Fruit fly (Drosophila melanogaster) whole organism, wandering third instar larva: Measurements from ENCODE around the gene CG3726.

ENCODE experiments used
- Abd-B ChIP-seq: fragments of >200 bp; optimal IDR thresholded peaks from 2 replicates; lab custom pipeline; 2017; ENCODE audit warnings: missing biosample characterization, missing genetic modification characterization
- CG32264 ChIP-seq: fragments of 200-800 bp; sonication (Bioruptor generic); optimal IDR thresholded peaks from 2 replicates; lab custom pipeline; 2016; ENCODE audit warnings: missing biosample characterization, missing genetic modification characterization
- CG9705 ChIP-seq: fragments of 200-800 bp; sonication (Bioruptor generic); optimal IDR thresholded peaks from 2 replicates; lab custom pipeline; 2018; ENCODE audit warnings: missing biosample characterization, mild to moderate bottlenecking, missing genetic modification characterization
- CrebA ChIP-seq: fragments of 200-800 bp; sonication (Bioruptor generic); optimal IDR thresholded peaks from 2 replicates; lab custom pipeline; 2016; ENCODE audit warnings: missing biosample characterization, mild to moderate bottlenecking, missing genetic modification characterization, borderline replicate concordance
- Dfd ChIP-seq: fragments of >200 bp; optimal IDR thresholded peaks from 2 replicates; lab custom pipeline; 2017; ENCODE audit warnings: missing biosample characterization, missing genetic modification characterization
- Dif ChIP-seq: fragments of 200-275, 200-300 bp; sonication (Bioruptor generic); optimal IDR thresholded peaks from 2 replicates; lab custom pipeline; 2018; ENCODE audit warnings: missing biosample characterization, missing genetic modification characterization; ENCODE audit not compliant: partially characterized antibody
- GATAd ChIP-seq: sonication (Bioruptor generic); optimal IDR thresholded peaks from 2 replicates; lab custom pipeline; 2016; ENCODE audit warnings: missing biosample characterization, missing genetic modification characterization
- HLH106 ChIP-seq: fragments of 200-800 bp; optimal IDR thresholded peaks from 3 replicates; lab custom pipeline; 2019; ENCODE audit warnings: missing biosample characterization, mild to moderate bottlenecking, missing genetic modification characterization, moderate library complexity
- Hnf4 ChIP-seq: fragments of 200-800 bp; sonication (Bioruptor generic); optimal IDR thresholded peaks from 2 replicates; lab custom pipeline; 2016; ENCODE audit warnings: missing biosample characterization, mild to moderate bottlenecking, missing genetic modification characterization
- Hr83 ChIP-seq: fragments of 200-300 bp; sonication (Bioruptor generic); optimal IDR thresholded peaks from 2 replicates; lab custom pipeline; 2016; ENCODE audit warnings: missing biosample characterization, mild to moderate bottlenecking, missing genetic modification characterization, moderate library complexity; ENCODE audit not compliant: poor library complexity, severe bottlenecking
- Jra ChIP-seq: sonication (Bioruptor generic); optimal IDR thresholded peaks from 2 replicates; lab custom pipeline; 2016; ENCODE audit warnings: missing biosample characterization, missing genetic modification characterization
- Myc ChIP-seq: fragments of >200 bp; optimal IDR thresholded peaks from 2 replicates; lab custom pipeline; 2017
- N ChIP-seq: fragments of >200 bp; optimal IDR thresholded peaks from 2 replicates; lab custom pipeline; 2018; ENCODE audit warnings: missing biosample characterization, missing external identifiers, missing genetic modification characterization
- OdsH ChIP-seq: fragments of 200-800 bp; sonication (Bioruptor generic); optimal IDR thresholded peaks from 2 replicates; lab custom pipeline; 2016; ENCODE audit warnings: missing biosample characterization, mild to moderate bottlenecking, missing genetic modification characterization
- Rel ChIP-seq, 2 experiments: fragments of 200-800 bp; sonication (Bioruptor generic) in 1 of 2; optimal IDR thresholded peaks; 2 replicates in 1 of 2; 3 replicates in 1 of 2; lab custom pipeline; 2016 to 2019; ENCODE audit warnings: mild to moderate bottlenecking in 2 of 2, missing biosample characterization in 2 of 2, missing genetic modification characterization in 2 of 2, moderate library complexity in 1 of 2
- Sp1 ChIP-seq: fragments of 200-800 bp; sonication (Bioruptor generic); optimal IDR thresholded peaks from 3 replicates; lab custom pipeline; 2019; ENCODE audit warnings: missing biosample characterization, mild to moderate bottlenecking, missing genetic modification characterization, moderate library complexity
- Vsx2 ChIP-seq: fragments of 200-300, 225-300 bp; sonication (Bioruptor generic); optimal IDR thresholded peaks from 2 replicates; lab custom pipeline; 2018; ENCODE audit warnings: missing biosample characterization, missing genetic modification characterization; ENCODE audit not compliant: partially characterized antibody
- br ChIP-seq: fragments of 200-800 bp; sonication (Bioruptor generic); optimal IDR thresholded peaks from 2 replicates; lab custom pipeline; 2016; ENCODE audit warnings: missing biosample characterization, missing genetic modification characterization
- brk ChIP-seq: fragments of 200-800 bp; sonication (Bioruptor generic); optimal IDR thresholded peaks from 2 replicates; lab custom pipeline; 2016; ENCODE audit warnings: missing biosample characterization, mild to moderate bottlenecking, missing genetic modification characterization
- dl ChIP-seq, 2 experiments: fragments of 175-275, 200-275 bp in 1 of 2; fragments of 200-275 bp in 1 of 2; sonication (Bioruptor generic); optimal IDR thresholded peaks; lab custom pipeline; 2018; ENCODE audit warnings: mild to moderate bottlenecking in 2 of 2, missing biosample characterization in 2 of 2, missing genetic modification characterization in 2 of 2, moderate library complexity in 2 of 2; ENCODE audit not compliant: partially characterized antibody in 2 of 2, insufficient read depth in 1 of 2
- dmrt93B ChIP-seq: fragments of 200-800 bp; sonication (Bioruptor generic); optimal IDR thresholded peaks from 2 replicates; lab custom pipeline; 2018; ENCODE audit warnings: missing biosample characterization, mild to moderate bottlenecking, missing genetic modification characterization
- dsf ChIP-seq: sonication (Bioruptor generic); optimal IDR thresholded peaks from 2 replicates; lab custom pipeline; 2016; ENCODE audit warnings: missing biosample characterization, missing genetic modification characterization, borderline replicate concordance
- ey ChIP-seq: fragments of 200-800 bp; sonication (Bioruptor generic); optimal IDR thresholded peaks from 2 replicates; lab custom pipeline; 2016; ENCODE audit warnings: missing biosample characterization, missing genetic modification characterization
- foxo ChIP-seq, 2 experiments: fragments of 200-800 bp; sonication (Bioruptor generic); optimal IDR thresholded peaks; 2 replicates in 1 of 2; 3 replicates in 1 of 2; lab custom pipeline; 2016 to 2017; ENCODE audit warnings: missing biosample characterization in 2 of 2, missing genetic modification characterization in 2 of 2
- fru ChIP-seq: fragments of 200-800 bp; sonication (Bioruptor generic); optimal IDR thresholded peaks from 3 replicates; lab custom pipeline; 2016; ENCODE audit warnings: missing biosample characterization, mild to moderate bottlenecking, missing genetic modification characterization
- h ChIP-seq: fragments of 200-800 bp; sonication (Bioruptor generic); optimal IDR thresholded peaks from 3 replicates; lab custom pipeline; 2016; ENCODE audit warnings: missing biosample characterization, mild to moderate bottlenecking, missing genetic modification characterization
- jim ChIP-seq: fragments of 175-275, 200-325 bp; sonication (Bioruptor generic); optimal IDR thresholded peaks from 2 replicates; lab custom pipeline; 2016; ENCODE audit warnings: missing biosample characterization, mild to moderate bottlenecking, missing genetic modification characterization
- lola ChIP-seq: fragments of >200 bp; optimal IDR thresholded peaks from 2 replicates; lab custom pipeline; 2017; ENCODE audit warnings: missing biosample characterization, missing genetic modification characterization
- pan ChIP-seq: fragments of >200 bp; optimal IDR thresholded peaks from 2 replicates; lab custom pipeline; 2017
- psq ChIP-seq: fragments of 200-800 bp; sonication (Bioruptor generic); optimal IDR thresholded peaks from 3 replicates; lab custom pipeline; 2017; ENCODE audit warnings: missing biosample characterization, mild to moderate bottlenecking, missing genetic modification characterization, moderate library complexity
- rgr ChIP-seq: fragments of 200-800 bp; sonication (Bioruptor generic); optimal IDR thresholded peaks from 3 replicates; lab custom pipeline; 2016; ENCODE audit warnings: missing biosample characterization, mild to moderate bottlenecking, missing genetic modification characterization
- sage ChIP-seq: fragments of 200-800 bp; sonication (Bioruptor generic); optimal IDR thresholded peaks from 2 replicates; lab custom pipeline; 2016; ENCODE audit warnings: missing biosample characterization, mild to moderate bottlenecking, missing genetic modification characterization
- sv ChIP-seq: fragments of 200-800 bp; sonication (Bioruptor generic); optimal IDR thresholded peaks from 3 replicates; lab custom pipeline; 2016; ENCODE audit warnings: missing biosample characterization, missing genetic modification characterization
- woc ChIP-seq: sonication (Bioruptor generic); optimal IDR thresholded peaks from 2 replicates; lab custom pipeline; 2016; ENCODE audit warnings: missing biosample characterization, mild to moderate bottlenecking, missing genetic modification characterization

The CG3726 gene

dm6 chrX:5916494-5917309 lies at the start of gene CG3726, which contains the start of gene Shmt:
CG3726 (plus strand) TSS chrX:5917097.
Shmt (minus strand) TSS chrX:5916797.
- no peak for TF ChIP-seq CrebA (GFP tag; lab: Kevin White, UChicago)
- no peak for TF ChIP-seq HLH106
- no peak for TF ChIP-seq CG32264 (GFP tag; lab: Kevin White, UChicago)
- peak; percentile 30 for TF ChIP-seq Dif (GFP tag; lab: Kevin White, UChicago)
- no peak for TF ChIP-seq CG9705 (GFP tag; lab: Kevin White, UChicago)
- TF ChIP-seq sage, result no peak
- TF ChIP-seq Hnf4, result peak; percentile 8
- TF ChIP-seq Jra, result no peak
- no peak for TF ChIP-seq dsf
- TF ChIP-seq Dfd (GFP tag; lab: Kevin White, UChicago), result no peak
- no peak for TF ChIP-seq sv (GFP tag; lab: Kevin White, UChicago)
- no peak for TF ChIP-seq dmrt93B (GFP tag; lab: Kevin White, UChicago)
- TF ChIP-seq fru (GFP tag; lab: Kevin White, UChicago), result no peak
- TF ChIP-seq woc (GFP tag; lab: Kevin White, UChicago), result no peak
- no peak for TF ChIP-seq dl (GFP tag; optimal IDR thresholded peaks at IDR 0.05; lab: Kevin White, UChicago; ENCODE audit: insufficient read depth in 1 of 2, partially characterized antibody in 2 of 2)
- no peak for TF ChIP-seq brk
- TF ChIP-seq jim (GFP tag; lab: Kevin White, UChicago), result no peak
- TF ChIP-seq pan (lab: Kevin White, UChicago), result no peak
- TF ChIP-seq Rel (GFP tag; optimal IDR thresholded peaks at IDR 0.05; lab: Kevin White, UChicago), result peak; percentile 3
- TF ChIP-seq Rel (tag; optimal IDR thresholded peaks at IDR 0.05; lab: Kevin White, UChicago), result no peak
- no peak for TF ChIP-seq Vsx2 (GFP tag; lab: Kevin White, UChicago)
- no peak for TF ChIP-seq Abd-B (GFP tag; lab: Kevin White, UChicago)
- no peak for TF ChIP-seq N (GFP tag; lab: Kevin White, UChicago)
- no peak for TF ChIP-seq rgr (GFP tag; lab: Kevin White, UChicago)
- TF ChIP-seq psq (GFP tag; lab: Kevin White, UChicago), result no peak
- no peak for TF ChIP-seq ey (GFP tag; lab: Kevin White, UChicago)
- no peak for TF ChIP-seq lola
- peak; percentile 37 for TF ChIP-seq Myc (lab: Kevin White, UChicago)
- TF ChIP-seq h (GFP tag; lab: Kevin White, UChicago), result peak; percentile 30
- peak; percentile 3 for TF ChIP-seq Hr83
- no peak for TF ChIP-seq OdsH (GFP tag; lab: Kevin White, UChicago)
- peak; percentile 20 for TF ChIP-seq Sp1 (GFP tag; lab: Kevin White, UChicago)

dm6 chrX:5868795-5869194 lies 48.1 kb upstream of the CG3726 start, which contains the start of gene CG15764:
CG15764 (plus strand) TSS chrX:5869095.
- no peak for TF ChIP-seq Rel (GFP tag; optimal IDR thresholded peaks at IDR 0.05; lab: Kevin White, UChicago)
- TF ChIP-seq Rel (tag; optimal IDR thresholded peaks at IDR 0.05; lab: Kevin White, UChicago), result no peak
- no peak for TF ChIP-seq lola
- no peak for TF ChIP-seq psq (GFP tag; lab: Kevin White, UChicago)
- no peak for TF ChIP-seq br (GFP tag; lab: Kevin White, UChicago)
- TF ChIP-seq pan (lab: Kevin White, UChicago), result no peak
- no peak for TF ChIP-seq Jra
- TF ChIP-seq dl (GFP tag; optimal IDR thresholded peaks at IDR 0.05; lab: Kevin White, UChicago; ENCODE audit: insufficient read depth in 1 of 2, partially characterized antibody in 2 of 2), result no peak
- no peak for TF ChIP-seq GATAd (GFP tag; lab: Kevin White, UChicago)
- TF ChIP-seq CG32264 (GFP tag; lab: Kevin White, UChicago), result no peak
- TF ChIP-seq h (GFP tag; lab: Kevin White, UChicago), result no peak
- TF ChIP-seq Myc (lab: Kevin White, UChicago), result no peak
- TF ChIP-seq fru (GFP tag; lab: Kevin White, UChicago), result no peak
- TF ChIP-seq OdsH (GFP tag; lab: Kevin White, UChicago), result no peak
- TF ChIP-seq foxo (GFP tag; optimal IDR thresholded peaks at IDR 0.05; lab: Kevin White, UChicago), result no peak
- TF ChIP-seq CrebA (GFP tag; lab: Kevin White, UChicago), result no peak
- no peak for TF ChIP-seq woc (GFP tag; lab: Kevin White, UChicago)
- TF ChIP-seq dsf, result no peak
- no peak for TF ChIP-seq Dfd (GFP tag; lab: Kevin White, UChicago)
- no peak for TF ChIP-seq CG9705 (GFP tag; lab: Kevin White, UChicago)
